Fruit fly (Drosophila melanogaster) whole organism, embryonic: ENCODE data around the gene svr.

Experiments used
- Ada2b ChIP-seq: fragments of 200-800 bp; sonication (Bioruptor generic); IDR thresholded peaks from 2 replicates; pipeline ENCODE4 v1.3.6; 2022; ENCODE audit warnings: missing biosample characterization, missing genetic modification characterization
- Awh ChIP-seq: fragments of 200-800 bp; sonication (Bioruptor generic); IDR thresholded peaks from 2 replicates; pipeline ENCODE4, ENCODE4 v1.3.6; 2022; ENCODE audit warnings: missing biosample characterization, missing genetic modification characterization
- CG10321 ChIP-seq: fragments of 200-800 bp; sonication (Bioruptor generic); IDR thresholded peaks from 2 replicates; pipeline ENCODE4 v1.3.6; 2022; ENCODE audit warnings: missing biosample characterization, missing genetic modification characterization
- CG11456 ChIP-seq: fragments of 200-800 bp; sonication (Bioruptor generic); IDR thresholded peaks from 3 replicates; pipeline ENCODE4 v1.3.6; 2022; ENCODE audit warnings: missing biosample characterization, missing genetic modification characterization
- CG12219 ChIP-seq: fragments of 200-800 bp; sonication (Bioruptor generic); optimal IDR thresholded peaks from 3 replicates; lab custom pipeline; 2018; ENCODE audit warnings: missing biosample characterization, mild to moderate bottlenecking, missing genetic modification characterization
- CG12942 ChIP-seq: fragments of 200-800 bp; sonication (Bioruptor generic); optimal IDR thresholded peaks from 3 replicates; lab custom pipeline; 2016; ENCODE audit warnings: missing biosample characterization, missing genetic modification characterization
- CG13287 ChIP-seq: fragments of 200-800 bp; sonication (Bioruptor generic); IDR thresholded peaks from 2 replicates; pipeline ENCODE4 v1.3.6; 2022; ENCODE audit warnings: missing biosample characterization, missing genetic modification characterization; ENCODE audit not compliant: partially characterized antibody
- CG13424 ChIP-seq: fragments of 200-800 bp; sonication (Bioruptor generic); optimal IDR thresholded peaks from 2 replicates; lab custom pipeline; 2019; ENCODE audit warnings: missing biosample characterization, mild to moderate bottlenecking, missing genetic modification characterization, moderate library complexity
- CG14050 ChIP-seq: fragments of 200-800 bp; sonication (Bioruptor generic); IDR thresholded peaks from 3 replicates; pipeline ENCODE4 v1.3.6; 2022; ENCODE audit warnings: missing biosample characterization, missing genetic modification characterization
- CG14710 ChIP-seq: fragments of 200-800 bp; sonication (Bioruptor generic); optimal IDR thresholded peaks from 3 replicates; lab custom pipeline; 2019; ENCODE audit warnings: missing biosample characterization, mild to moderate bottlenecking, missing genetic modification characterization, moderate library complexity
- CG17568 ChIP-seq: fragments of 200-800 bp; sonication (Bioruptor generic); optimal IDR thresholded peaks from 2 replicates; lab custom pipeline; 2018; ENCODE audit warnings: missing biosample characterization, mild to moderate bottlenecking, missing genetic modification characterization, moderate library complexity
- CG17912 ChIP-seq: fragments of 200-800 bp; sonication (Bioruptor generic); optimal IDR thresholded peaks from 2 replicates; lab custom pipeline; 2018; ENCODE audit warnings: missing biosample characterization, mild to moderate bottlenecking, missing genetic modification characterization
- CG18476 ChIP-seq: fragments of 200-800 bp; sonication (Bioruptor generic); optimal IDR thresholded peaks from 2 replicates; lab custom pipeline; 2016; ENCODE audit warnings: missing biosample characterization, mild to moderate bottlenecking, missing genetic modification characterization
- CG31441 ChIP-seq: fragments of 200-800 bp; sonication (Bioruptor generic); IDR thresholded peaks from 2 replicates; pipeline ENCODE4 v1.3.6; 2022; ENCODE audit warnings: missing biosample characterization, missing genetic modification characterization
- CG6689 ChIP-seq: fragments of 200-800 bp; sonication (Bioruptor generic); IDR thresholded peaks from 2 replicates; pipeline ENCODE4 v1.3.6; 2022; ENCODE audit warnings: missing biosample characterization, missing genetic modification characterization
- CG6791 ChIP-seq: fragments of 200-800 bp; sonication (Bioruptor generic); IDR thresholded peaks from 3 replicates; pipeline ENCODE4 v1.3.6; 2022; ENCODE audit warnings: missing biosample characterization, missing genetic modification characterization; ENCODE audit not compliant: partially characterized antibody
- CG8924 ChIP-seq: fragments of 200-800 bp; optimal IDR thresholded peaks from 3 replicates; lab custom pipeline; 2019; ENCODE audit warnings: missing biosample characterization, mild to moderate bottlenecking, missing genetic modification characterization, moderate library complexity
- CG9817 ChIP-seq: fragments of 200-800 bp; sonication (Bioruptor generic); optimal IDR thresholded peaks from 2 replicates; lab custom pipeline; 2018; ENCODE audit warnings: missing biosample characterization, mild to moderate bottlenecking, missing genetic modification characterization, moderate library complexity
- CrebB ChIP-seq: fragments of 200-800 bp; sonication (Bioruptor generic); optimal IDR thresholded peaks from 3 replicates; lab custom pipeline; 2018; ENCODE audit warnings: missing biosample characterization, mild to moderate bottlenecking, missing genetic modification characterization
- Dek ChIP-seq: fragments of 200-800 bp; sonication (Bioruptor generic); optimal IDR thresholded peaks from 3 replicates; lab custom pipeline; 2019; ENCODE audit warnings: missing biosample characterization, mild to moderate bottlenecking, missing genetic modification characterization, moderate library complexity
- Dip2 ChIP-seq: fragments of 200-800 bp; sonication (Bioruptor generic); IDR thresholded peaks from 2 replicates; pipeline ENCODE4 v1.3.6; 2022; ENCODE audit warnings: missing biosample characterization, missing genetic modification characterization
- Dip3 ChIP-seq: fragments of 200-800 bp; sonication (Bioruptor generic); optimal IDR thresholded peaks from 3 replicates; lab custom pipeline; 2016; ENCODE audit warnings: missing biosample characterization, missing genetic modification characterization
- Doc2 ChIP-seq: fragments of 200-800 bp; sonication (Bioruptor generic); IDR thresholded peaks from 2 replicates; pipeline ENCODE4 v1.3.6; 2022; ENCODE audit warnings: missing biosample characterization, missing genetic modification characterization
- E2f1 ChIP-seq: fragments of 200-800 bp; sonication (Bioruptor generic); IDR thresholded peaks from 2 replicates; pipeline ENCODE4 v1.3.6; 2022; ENCODE audit warnings: missing biosample characterization, missing genetic modification characterization
- HLH3B ChIP-seq: fragments of 200-800 bp; sonication (Bioruptor generic); IDR thresholded peaks from 2 replicates; pipeline ENCODE4 v1.3.6; 2022; ENCODE audit warnings: missing biosample characterization, missing genetic modification characterization
- Hsf ChIP-seq: fragments of 200-800 bp; sonication (Bioruptor generic); optimal IDR thresholded peaks from 3 replicates; lab custom pipeline; 2016; ENCODE audit warnings: missing biosample characterization, missing genetic modification characterization
- Lhr ChIP-seq: fragments of 200-800 bp; sonication (Bioruptor generic); optimal IDR thresholded peaks from 3 replicates; lab custom pipeline; 2017; ENCODE audit warnings: mild to moderate bottlenecking, missing biosample characterization, missing genetic modification reagents, missing genetic modification characterization
- MBD-R2 ChIP-seq: fragments of 200-800 bp; sonication (Bioruptor generic); IDR thresholded peaks from 2 replicates; pipeline ENCODE4 v1.3.6; 2022; ENCODE audit warnings: missing biosample characterization, missing genetic modification characterization
- Mad ChIP-seq: fragments of 200-800 bp; sonication (Bioruptor generic); optimal IDR thresholded peaks from 2 replicates; lab custom pipeline; 2016; ENCODE audit warnings: missing biosample characterization, missing genetic modification characterization
- NFAT ChIP-seq: fragments of 200-800 bp; sonication (Bioruptor generic); IDR thresholded peaks from 2 replicates; pipeline ENCODE4 v1.3.6; 2022; ENCODE audit warnings: missing biosample characterization, missing genetic modification characterization
- NK7.1 ChIP-seq: fragments of 200-800 bp; sonication (Bioruptor generic); optimal IDR thresholded peaks from 3 replicates; lab custom pipeline; 2016; ENCODE audit warnings: missing biosample characterization, missing genetic modification characterization
- Scr ChIP-seq: fragments of 200-800 bp; sonication (Bioruptor generic); IDR thresholded peaks from 2 replicates; pipeline ENCODE4 v1.3.6; 2022; ENCODE audit warnings: missing biosample characterization, missing genetic modification characterization; ENCODE audit not compliant: partially characterized antibody
- Xrp1 ChIP-seq: fragments of 200-800 bp; sonication (Bioruptor generic); IDR thresholded peaks from 2 replicates; pipeline ENCODE4 v1.3.6; 2022; ENCODE audit warnings: missing biosample characterization, missing genetic modification characterization
- ase ChIP-seq: fragments of 200-800 bp; sonication (Bioruptor generic); IDR thresholded peaks from 3 replicates; pipeline ENCODE4 v1.3.6; 2022; ENCODE audit warnings: missing biosample characterization, missing genetic modification characterization
- bab2 ChIP-seq: fragments of 200-800 bp; sonication (Bioruptor generic); optimal IDR thresholded peaks from 2 replicates; lab custom pipeline; 2016; ENCODE audit warnings: missing biosample characterization, missing genetic modification characterization
- bbx ChIP-seq: fragments of 200-800 bp; sonication (Bioruptor generic); IDR thresholded peaks from 2 replicates; pipeline ENCODE4 v1.3.6; 2022; ENCODE audit warnings: missing biosample characterization, missing genetic modification characterization; ENCODE audit not compliant: partially characterized antibody
- chn ChIP-seq: fragments of 200-800 bp; sonication (Bioruptor generic); optimal IDR thresholded peaks from 2 replicates; lab custom pipeline; 2016; ENCODE audit warnings: missing biosample characterization, missing genetic modification characterization
- jigr1 ChIP-seq: fragments of 200-800 bp; sonication (Bioruptor generic); IDR thresholded peaks from 3 replicates; pipeline ENCODE4 v1.3.6; 2022; ENCODE audit warnings: missing biosample characterization, missing genetic modification characterization
- ken ChIP-seq: fragments of 200-800 bp; sonication (Bioruptor generic); IDR thresholded peaks from 3 replicates; pipeline ENCODE4 v1.3.6; 2022; ENCODE audit warnings: missing biosample characterization, missing genetic modification characterization
- lilli ChIP-seq: fragments of 200-800 bp; sonication (Bioruptor generic); optimal IDR thresholded peaks from 3 replicates; lab custom pipeline; 2016; ENCODE audit warnings: missing biosample characterization, missing genetic modification characterization
- onecut ChIP-seq: fragments of 200-800 bp; sonication (Bioruptor generic); IDR thresholded peaks from 2 replicates; pipeline ENCODE4 v1.3.6; 2022; ENCODE audit warnings: missing biosample characterization, missing genetic modification characterization
- pzg ChIP-seq: fragments of 200-800 bp; sonication (Bioruptor generic); optimal IDR thresholded peaks from 3 replicates; lab custom pipeline; 2018; ENCODE audit warnings: missing biosample characterization, mild to moderate bottlenecking, missing genetic modification characterization, moderate library complexity
- slou ChIP-seq: fragments of 200-800 bp; sonication (Bioruptor generic); optimal IDR thresholded peaks from 3 replicates; lab custom pipeline; 2016; ENCODE audit warnings: missing biosample characterization, missing genetic modification characterization
- sob ChIP-seq: fragments of 200-800 bp; sonication (Bioruptor generic); IDR thresholded peaks from 2 replicates; pipeline ENCODE4 v1.3.6; 2022; ENCODE audit warnings: missing biosample characterization, missing genetic modification characterization
- ssp ChIP-seq: fragments of 200-800 bp; sonication (Bioruptor generic); IDR thresholded peaks from 2 replicates; pipeline ENCODE4 v1.3.6; 2022; ENCODE audit warnings: missing biosample characterization, missing genetic modification characterization
- stwl ChIP-seq: fragments of 200-800 bp; sonication (Bioruptor generic); optimal IDR thresholded peaks from 3 replicates; lab custom pipeline; 2018; ENCODE audit warnings: missing biosample characterization, mild to moderate bottlenecking, missing genetic modification characterization, moderate library complexity
- tx ChIP-seq: fragments of 200-800 bp; sonication (Bioruptor generic); optimal IDR thresholded peaks from 2 replicates; lab custom pipeline; 2016; ENCODE audit warnings: missing biosample characterization, missing genetic modification characterization
- zfh1 ChIP-seq: fragments of 200-800 bp; sonication (Bioruptor generic); IDR thresholded peaks from 3 replicates; pipeline ENCODE4 v1.3.6; 2022; ENCODE audit warnings: missing biosample characterization, missing genetic modification characterization
- zfh2 ChIP-seq: fragments of 200-800 bp; sonication (Bioruptor generic); optimal IDR thresholded peaks from 2 replicates; lab custom pipeline; 2016; ENCODE audit warnings: missing biosample characterization, missing genetic modification characterization

svr gene

dm6 chrX:476230-477143, 19.8 kb upstream of the svr start, which contains the start of the genes ebo and CG13373 (continued):
- TF ChIP-seq tx (GFP tag; lab: Kevin White, UChicago) (no peak), Dip2 (no peak), bbx (peak; percentile 56), pzg (peak; percentile 37), Scr (peak; percentile 67), Lhr (GFP tag; lab: Kevin White, UChicago) (no peak), sob (GFP tag; lab: Robert Waterston, UW) (0 out of 2 replicates have a peak, but pooled peaks have one; percentile 43), ken (GFP tag; lab: Robert Waterston, UW) (no peak), CG13287 (GFP tag; lab: Robert Waterston, UW) (peak; percentile 70), Hsf (peak; percentile 8), CG6791 (peak; percentile 54; the same call in 2 of the 3 replicates), Mad (GFP tag; lab: Kevin White, UChicago) (no peak), CG8924 (tag; lab: Kevin White, UChicago) (peak; percentile 39), NK7.1 (GFP tag; lab: Kevin White, UChicago) (no peak), E2f1 (GFP tag; lab: Robert Waterston, UW) (0 out of 2 replicates have a peak, but pooled peaks have one; percentile 25), lilli (peak; percentile 29), CG12942 (no peak), Dip3 (GFP tag; lab: Kevin White, UChicago) (peak; percentile 23), HLH3B (GFP tag; lab: Robert Waterston, UW) (peak; percentile 31; the same call in 1 of the 2 replicates), CrebB (tag; lab: Kevin White, UChicago) (no peak), CG31441 (no peak), Doc2 (no peak), CG14710 (tag; lab: Kevin White, UChicago) (peak; percentile 50), CG17568 (GFP tag; lab: Kevin White, UChicago) (no peak), CG13424 (tag; lab: Kevin White, UChicago) (peak; percentile 45), CG12219 (no peak), CG18476 (GFP tag; lab: Kevin White, UChicago) (no peak), MBD-R2 (GFP tag; lab: Robert Waterston, UW) (peak; percentile 30; the same call in 1 of the 2 replicates), CG17912 (GFP tag; lab: Kevin White, UChicago) (no peak), Ada2b (GFP tag; lab: Robert Waterston, UW) (peak; percentile 39), CG11456 (GFP tag; lab: Robert Waterston, UW) (no peak), chn (GFP tag; lab: Kevin White, UChicago) (no peak), slou (GFP tag; lab: Kevin White, UChicago) (no peak), CG6689 (GFP tag; lab: Robert Waterston, UW) (peak; percentile 48), ssp (GFP tag; lab: Robert Waterston, UW) (no peak), CG10321 (GFP tag; lab: Robert Waterston, UW) (no peak), ase (GFP tag; lab: Robert Waterston, UW) (peak; percentile 78), jigr1 (no peak), Xrp1 (GFP tag; lab: Robert Waterston, UW) (peak; percentile 30; the same call in 1 of the 2 replicates), zfh1 (GFP tag; lab: Robert Waterston, UW) (0 out of 3 replicates have a peak, but pooled peaks have one; percentile 30), CG14050 (peak; percentile 15; the same call in 1 of the 3 replicates), zfh2 (GFP tag; lab: Kevin White, UChicago) (peak; percentile 32), NFAT (GFP tag; lab: Robert Waterston, UW) (no peak), Awh (no peak), CG9817 (peak; percentile 12), bab2 (GFP tag; lab: Kevin White, UChicago) (no peak), Dek (peak; percentile 15), onecut (GFP tag; lab: Robert Waterston, UW) (0 out of 2 replicates have a peak, but pooled peaks have one; percentile 22), stwl (peak; percentile 1)
